Worm (Caenorhabditis elegans) whole organism, young adult: Measurements from ENCODE around the gene nspg-3.

Experiments
- D2030.7 ChIP-seq: fragments of 200-800 bp; sonication (Bioruptor generic); IDR thresholded peaks from 2 replicates; pipeline ENCODE4 v1.3.6; 2022; ENCODE audit warnings: missing genetic modification reagents, missing genetic modification characterization, missing compliant biosample characterization
- egl-18 ChIP-seq: fragments of 200-800 bp; sonication (Bioruptor generic); IDR thresholded peaks from 2 replicates; pipeline ENCODE4 v1.3.6; 2022; ENCODE audit warnings: missing genetic modification reagents, missing genetic modification characterization, missing compliant biosample characterization
- ekl-4 ChIP-seq: fragments of 200-800 bp; sonication (Bioruptor generic); IDR thresholded peaks from 2 replicates; pipeline ENCODE4 v1.3.6; 2022; ENCODE audit warnings: missing genetic modification reagents, missing genetic modification characterization, missing compliant biosample characterization
- nhr-27 ChIP-seq: fragments of 200-800 bp; sonication (Bioruptor generic); optimal IDR thresholded peaks from 2 replicates; lab custom pipeline; 2018; ENCODE audit warnings: mild to moderate bottlenecking, missing genetic modification characterization, moderate library complexity, missing compliant biosample characterization
- rpc-1 ChIP-seq, 2 experiments: fragments of 150-350 bp in 1 of 2; sonication (generic microtip) in 1 of 2; optimal IDR thresholded peaks; 2 replicates each; lab custom pipeline; 2014 to 2018; ENCODE audit warnings: missing biosample characterization in 1 of 2, missing genetic modification characterization in 1 of 2, missing genetic modification reagents in 1 of 2, missing genotype in 1 of 2

DNA sequence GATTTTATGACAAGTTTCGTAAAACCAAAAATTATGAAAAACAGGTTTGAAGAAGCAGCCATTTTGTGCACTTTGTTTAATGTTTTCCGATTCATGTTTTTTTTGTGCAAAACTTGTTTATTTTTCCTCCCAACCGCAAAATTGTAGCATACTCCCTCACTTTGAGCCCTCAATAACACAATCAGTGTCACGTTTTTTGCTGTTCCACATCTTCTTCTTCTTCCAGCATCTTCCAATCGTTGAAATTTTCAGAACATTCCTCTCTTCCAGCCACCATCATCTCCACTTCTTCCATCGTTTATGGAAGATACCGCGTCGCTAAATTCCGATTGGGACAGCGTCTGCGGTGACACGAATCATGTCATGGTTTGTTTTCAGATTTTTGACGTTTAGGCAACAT is 41.0 kb downstream of the nspg-3 start, which contains the start of gene abts-3:
- TF ChIP-seq nhr-27 (tag; lab: Kevin White, UChicago) (no peak), rpc-1 (optimal IDR thresholded peaks at IDR 0.05; lab: Kevin White, UChicago) (no peak), rpc-1 (tag; optimal IDR thresholded peaks at IDR 0.05; lab: Kevin White, UChicago) (no peak), D2030.7 (GFP tag; lab: Robert Waterston, UW) (no peak), egl-18 (GFP tag; lab: Robert Waterston, UW) (no peak), ekl-4 (GFP tag; lab: Robert Waterston, UW) (no peak)
